Worm (Caenorhabditis elegans) whole organism, young adult: Measurements from ENCODE around the gene srlf-35.

ENCODE experiments used
- B0261.1 ChIP-seq: sonication (generic microtip); optimal IDR thresholded peaks from 2 replicates; lab custom pipeline; 2016; ENCODE audit warnings: mild to moderate bottlenecking, missing genetic modification characterization, moderate library complexity, missing compliant biosample characterization
- F10E7.11 ChIP-seq: sonication (generic microtip); optimal IDR thresholded peaks from 2 replicates; lab custom pipeline; 2017; ENCODE audit warnings: mild to moderate bottlenecking, missing genetic modification characterization, moderate library complexity, missing compliant biosample characterization
- F37B4.10 ChIP-seq: fragments of 200-800 bp; sonication (Bioruptor generic); IDR thresholded peaks from 2 replicates; pipeline ENCODE4 v1.3.6; 2022; ENCODE audit warnings: missing genetic modification characterization, missing compliant biosample characterization
- akir-1 ChIP-seq: fragments of 200-800 bp; sonication (Bioruptor generic); optimal IDR thresholded peaks from 2 replicates; lab custom pipeline; 2018; ENCODE audit warnings: mild to moderate bottlenecking, missing genetic modification characterization, moderate library complexity, missing compliant biosample characterization
- bed-1 ChIP-seq: fragments of 200-800 bp; sonication (Bioruptor generic); IDR thresholded peaks from 2 replicates; pipeline ENCODE4 v1.3.6; 2022; ENCODE audit warnings: missing genetic modification reagents, missing genetic modification characterization, missing compliant biosample characterization
- dpff-1 ChIP-seq: sonication (generic microtip); optimal IDR thresholded peaks from 2 replicates; lab custom pipeline; 2017; ENCODE audit warnings: mild to moderate bottlenecking, missing genetic modification characterization, missing compliant biosample characterization
- egl-18 ChIP-seq: fragments of 200-800 bp; sonication (Bioruptor generic); IDR thresholded peaks from 2 replicates; pipeline ENCODE4 v1.3.6; 2022; ENCODE audit warnings: missing genetic modification reagents, missing genetic modification characterization, missing compliant biosample characterization
- pha-4 ChIP-seq: fragments of 150-350 bp; sonication (generic microtip); optimal IDR thresholded peaks from 2 replicates; lab custom pipeline; 2014; ENCODE audit warnings: missing biosample characterization, missing genetic modification reagents, missing genetic modification characterization
- sea-2 ChIP-seq: fragments of 200-800 bp; sonication (Bioruptor generic); IDR thresholded peaks from 2 replicates; pipeline ENCODE4 v1.3.6; 2022; ENCODE audit warnings: missing genetic modification characterization, missing compliant biosample characterization
- snpc-4 ChIP-seq, 5 experiments: fragments of 150-350 bp in 1 of 5; sonication (generic microtip) in 4 of 5; optimal IDR thresholded peaks; 2 replicates each; lab custom pipeline; 2014 to 2018; ENCODE audit warnings: missing genetic modification characterization in 5 of 5, missing biosample characterization in 3 of 5, antibody characterized with exemption in 2 of 5, mild to moderate bottlenecking in 2 of 5, missing compliant biosample characterization in 2 of 5, missing genotype in 2 of 5, moderate library complexity in 2 of 5, missing genetic modification reagents in 1 of 5
- unc-62 ChIP-seq: fragments of 150-350 bp; optimal IDR thresholded peaks from 2 replicates; lab custom pipeline; 2014; ENCODE audit warnings: missing biosample characterization, missing genetic modification reagents, missing genetic modification characterization

ce11 chrV:501230-501629, 2.6 kb upstream of the srlf-35 start, which contains the start of gene str-256:
- TF ChIP-seq pha-4 (tag; lab: Kevin White, UChicago) (no peak), sea-2 (GFP tag; lab: Robert Waterston, UW) (no peak), F37B4.10 (GFP tag; lab: Robert Waterston, UW) (no peak), egl-18 (GFP tag; lab: Robert Waterston, UW) (no peak), unc-62 (GFP tag; lab: Kevin White, UChicago) (no peak), bed-1 (GFP tag; lab: Robert Waterston, UW) (no peak), B0261.1 (no peak), akir-1 (GFP tag; lab: Kevin White, UChicago) (no peak), snpc-4 (GFP tag; optimal IDR thresholded peaks at IDR 0.05; lab: Kevin White, UChicago) (no peak), snpc-4 (tag; optimal IDR thresholded peaks at IDR 0.05; lab: Kevin White, UChicago) (no peak), dpff-1 (tag; lab: Kevin White, UChicago) (no peak), F10E7.11 (tag; lab: Kevin White, UChicago) (no peak)
